Worm (Caenorhabditis elegans): ENCODE data around the gene lron-4.
A peak's percentile ranks its signal among the peaks of the same experiment; 100 is the strongest.

lron-4 gene

DNA sequence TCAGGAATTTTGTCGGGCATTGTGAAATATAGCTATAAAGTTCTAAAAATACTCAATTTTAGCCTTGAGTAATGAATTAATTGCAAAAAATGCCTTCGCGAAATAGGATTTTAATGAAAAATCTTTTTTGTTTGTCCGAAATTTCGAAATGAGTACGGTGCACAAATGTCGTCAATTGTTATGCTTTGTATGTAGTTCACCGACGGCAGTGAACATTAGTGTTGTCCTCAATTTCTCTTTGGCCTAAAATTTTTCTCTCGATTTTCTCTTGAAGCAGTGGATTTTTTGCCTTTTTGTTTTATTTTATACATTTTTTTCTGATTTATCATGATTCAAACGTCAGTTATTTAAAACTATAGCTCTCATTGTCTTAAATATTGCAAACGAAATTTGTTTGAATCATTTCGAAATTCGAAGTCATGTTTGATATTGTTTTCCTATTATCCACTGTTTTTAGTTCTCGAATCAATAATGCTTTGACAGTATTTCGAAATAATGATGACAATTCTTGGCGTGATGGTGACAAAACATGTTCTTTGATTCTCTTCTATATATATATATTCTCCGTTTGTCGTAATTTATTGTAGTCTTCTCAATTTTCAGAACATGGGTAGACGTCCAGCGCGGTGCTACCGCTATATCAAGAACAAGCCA lies 31.4 kb upstream of the lron-4 start, which contains the start of the genes ints-11 and rpl-10:
ints-11 (minus strand) TSS at position 201 of the 654 bp plus-strand sequence.
rpl-10 (plus strand) TSS at position 604 of the 654 bp plus-strand sequence.
- no peak for TF ChIP-seq aly-1 (tag; optimal IDR thresholded peaks at IDR 0.05)
- no peak for TF ChIP-seq hnd-1 (tag; optimal IDR thresholded peaks at IDR 0.05)
- no peak for TF ChIP-seq sea-1 (GFP tag; conservative IDR thresholded peaks at IDR 0.05)
- TF ChIP-seq pes-1 (GFP tag; IDR thresholded peaks at IDR 0.05): no peak
- no peak for TF ChIP-seq tbx-11 (GFP tag; IDR thresholded peaks at IDR 0.05)
- no peak for TF ChIP-seq scrt-1 (GFP tag; IDR thresholded peaks at IDR 0.05)
- TF ChIP-seq ets-7 (tag; optimal IDR thresholded peaks at IDR 0.05): no peak
- TF ChIP-seq hmg-4 (GFP tag; optimal IDR thresholded peaks at IDR 0.05): no peak
- no peak for TF ChIP-seq flt-1 (GFP tag; IDR thresholded peaks at IDR 0.05)
- no peak for TF ChIP-seq ama-1 (optimal IDR thresholded peaks at IDR 0.05)
- TF ChIP-seq tra-4 (tag; optimal IDR thresholded peaks at IDR 0.05): no peak
- no peak for TF ChIP-seq ceh-36 (tag; optimal IDR thresholded peaks at IDR 0.05)
- TF ChIP-seq tbx-37 (GFP tag; conservative IDR thresholded peaks at IDR 0.05): no peak
- no peak for TF ChIP-seq hmbx-1 (tag; optimal IDR thresholded peaks at IDR 0.05)
- TF ChIP-seq ceh-13 (GFP tag; optimal IDR thresholded peaks at IDR 0.05): no peak

- TF ChIP-seq scrt-1 (GFP tag; IDR thresholded peaks at IDR 0.05) (no peak), hmbx-1 (tag; optimal IDR thresholded peaks at IDR 0.05) (no peak), ceh-13 (GFP tag; optimal IDR thresholded peaks at IDR 0.05) (no peak)
Measured at ce11 chrII:8141135-8141534, 29.2 kb upstream of the lron-4 start.

- TF ChIP-seq F13C5.2 (tag; optimal IDR thresholded peaks at IDR 0.05) (no peak), sea-1 (GFP tag; conservative IDR thresholded peaks at IDR 0.05) (no peak), aly-1 (tag; optimal IDR thresholded peaks at IDR 0.05) (no peak), B0310.2 (tag; optimal IDR thresholded peaks at IDR 0.05) (no peak), tbx-37 (GFP tag; conservative IDR thresholded peaks at IDR 0.05) (no peak), ceh-13 (GFP tag; optimal IDR thresholded peaks at IDR 0.05) (no peak), hmbx-1 (tag; optimal IDR thresholded peaks at IDR 0.05) (no peak), tbx-11 (GFP tag; IDR thresholded peaks at IDR 0.05) (no peak), hmg-4 (GFP tag; optimal IDR thresholded peaks at IDR 0.05) (no peak), flt-1 (GFP tag; IDR thresholded peaks at IDR 0.05) (no peak), pes-1 (GFP tag; IDR thresholded peaks at IDR 0.05) (no peak)
Measured at ce11 chrII:8138015-8138546, 26.1 kb upstream of the lron-4 start, which contains the start of gene cdc-48.2. cdc-48.2 (plus strand) TSS chrII:8138496.

- TF ChIP-seq ets-7 (tag; optimal IDR thresholded peaks at IDR 0.05): no peak
- TF ChIP-seq ceh-13 (GFP tag; optimal IDR thresholded peaks at IDR 0.05): peak; percentile 20
- TF ChIP-seq B0310.2 (tag; optimal IDR thresholded peaks at IDR 0.05): no peak
- no peak for TF ChIP-seq aly-1 (tag; optimal IDR thresholded peaks at IDR 0.05)
Measured at ce11 chrII:8137379-8137778, 25.4 kb upstream of the lron-4 start.

DNA sequence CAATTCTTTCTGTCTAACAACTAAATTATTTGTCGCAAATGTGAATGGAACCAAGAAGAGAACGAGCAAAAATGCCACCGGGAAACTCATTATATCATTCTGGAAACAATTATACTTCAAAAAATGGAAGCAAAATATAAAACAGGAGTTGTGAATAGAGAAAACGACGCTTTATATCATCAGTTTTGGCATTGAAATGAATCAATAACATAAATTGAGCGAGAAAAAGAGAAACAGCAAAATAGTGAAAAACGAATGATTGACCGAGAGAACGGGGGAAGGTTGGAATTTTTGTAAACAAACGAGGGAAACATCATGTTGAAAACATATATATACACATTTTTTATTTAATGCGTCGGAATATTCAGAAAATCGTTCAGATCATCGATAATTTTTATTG lies 24.9 kb upstream of the lron-4 start, which contains the start of gene ctns-1:
ctns-1 (minus strand) TSS at position 101 of the 400 bp plus-strand sequence.
- TF ChIP-seq ceh-13 (GFP tag; optimal IDR thresholded peaks at IDR 0.05) (no peak), ama-1 (optimal IDR thresholded peaks at IDR 0.05) (no peak), hmg-4 (GFP tag; optimal IDR thresholded peaks at IDR 0.05) (no peak), F13C5.2 (tag; optimal IDR thresholded peaks at IDR 0.05) (no peak), ceh-36 (tag; optimal IDR thresholded peaks at IDR 0.05) (no peak), ets-7 (tag; optimal IDR thresholded peaks at IDR 0.05) (no peak), hnd-1 (tag; optimal IDR thresholded peaks at IDR 0.05) (no peak), aly-1 (tag; optimal IDR thresholded peaks at IDR 0.05) (no peak), flt-1 (GFP tag; IDR thresholded peaks at IDR 0.05) (no peak), hmbx-1 (tag; optimal IDR thresholded peaks at IDR 0.05) (no peak), scrt-1 (GFP tag; IDR thresholded peaks at IDR 0.05) (no peak), pes-1 (GFP tag; IDR thresholded peaks at IDR 0.05) (no peak), tbx-11 (GFP tag; IDR thresholded peaks at IDR 0.05) (no peak), B0310.2 (tag; optimal IDR thresholded peaks at IDR 0.05) (no peak), sea-1 (GFP tag; conservative IDR thresholded peaks at IDR 0.05) (no peak), tra-4 (tag; optimal IDR thresholded peaks at IDR 0.05) (no peak), tbx-37 (GFP tag; conservative IDR thresholded peaks at IDR 0.05) (no peak)

DNA sequence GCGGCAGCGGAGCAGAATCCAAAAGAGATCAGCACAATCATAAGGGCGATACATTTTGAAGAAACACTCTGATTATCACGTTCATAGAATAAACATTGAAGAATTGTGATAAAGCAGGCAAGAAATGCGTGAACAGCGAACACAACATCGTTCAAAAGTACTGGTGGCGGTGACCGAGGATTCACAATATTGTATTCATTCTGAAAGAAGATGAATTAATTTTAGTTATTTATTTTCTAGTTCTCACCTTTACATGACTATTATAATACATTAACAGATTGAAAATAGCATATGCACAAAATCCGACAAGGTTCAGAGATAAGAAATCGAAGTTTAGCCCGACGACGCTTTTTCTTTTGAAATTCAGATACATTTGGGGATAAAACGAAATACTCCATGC lies 24.0 kb upstream of the lron-4 start:
- TF ChIP-seq tbx-11 (GFP tag; IDR thresholded peaks at IDR 0.05): no peak
- TF ChIP-seq aly-1 (tag; optimal IDR thresholded peaks at IDR 0.05): no peak

ce11 chrII:8131413-8131966 lies 19.5 kb upstream of the lron-4 start:
- TF ChIP-seq pes-1 (GFP tag; IDR thresholded peaks at IDR 0.05) (peak; percentile 3; the same call in 1 of the 2 replicates), tbx-37 (GFP tag; conservative IDR thresholded peaks at IDR 0.05) (no peak)

- TF ChIP-seq ets-7 (tag; optimal IDR thresholded peaks at IDR 0.05): no peak
- TF ChIP-seq F13C5.2 (tag; optimal IDR thresholded peaks at IDR 0.05): no peak
- TF ChIP-seq hnd-1 (tag; optimal IDR thresholded peaks at IDR 0.05): no peak
- TF ChIP-seq tbx-11 (GFP tag; IDR thresholded peaks at IDR 0.05): no peak
- no peak for TF ChIP-seq ceh-13 (GFP tag; optimal IDR thresholded peaks at IDR 0.05)
- TF ChIP-seq scrt-1 (GFP tag; IDR thresholded peaks at IDR 0.05): no peak
- no peak for TF ChIP-seq aly-1 (tag; optimal IDR thresholded peaks at IDR 0.05)
- no peak for TF ChIP-seq B0310.2 (tag; optimal IDR thresholded peaks at IDR 0.05)
- no peak for TF ChIP-seq tra-4 (tag; optimal IDR thresholded peaks at IDR 0.05)
- TF ChIP-seq hmg-4 (GFP tag; optimal IDR thresholded peaks at IDR 0.05): no peak
- TF ChIP-seq ceh-36 (tag; optimal IDR thresholded peaks at IDR 0.05): no peak
- TF ChIP-seq flt-1 (GFP tag; IDR thresholded peaks at IDR 0.05): no peak
- no peak for TF ChIP-seq pes-1 (GFP tag; IDR thresholded peaks at IDR 0.05)
Measured at ce11 chrII:8130792-8131191, 18.8 kb upstream of the lron-4 start.
